Worm (Caenorhabditis elegans): ENCODE data around the gene M03D4.3.

M03D4.3 gene

DNA sequence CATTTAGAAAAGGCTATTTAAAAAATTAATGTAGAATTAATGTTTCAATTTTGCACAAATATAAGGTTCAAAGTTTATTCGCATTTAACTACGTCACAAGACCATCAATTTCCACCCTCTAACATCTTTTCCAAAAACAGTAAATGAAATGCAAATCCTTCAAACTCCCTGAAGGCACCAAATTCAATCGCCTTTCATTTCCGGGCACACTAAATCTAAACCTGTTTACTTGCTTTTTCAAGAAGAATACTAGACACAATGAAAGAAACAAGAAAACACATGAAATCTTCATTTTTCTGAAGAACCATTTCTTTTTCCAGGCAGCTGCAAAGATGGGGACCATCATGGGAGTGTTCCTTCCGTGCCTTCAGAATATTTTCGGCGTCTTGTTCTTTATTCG is 47.0 kb downstream of the M03D4.3 start:
- TF ChIP-seq pha-2 (tag; optimal IDR thresholded peaks at IDR 0.05) (no peak), nhr-232 (tag; optimal IDR thresholded peaks at IDR 0.05) (no peak), unc-42 (tag; optimal IDR thresholded peaks at IDR 0.05) (peak; percentile 89), ceh-34 (tag; optimal IDR thresholded peaks at IDR 0.05) (no peak), unc-86 (tag; optimal IDR thresholded peaks at IDR 0.05) (no peak), fkh-10 (GFP tag; optimal IDR thresholded peaks at IDR 0.05) (peak; percentile 47), ahr-1 (tag; optimal IDR thresholded peaks at IDR 0.05) (no peak)

- TF ChIP-seq ztf-16 (tag; optimal IDR thresholded peaks at IDR 0.05) (no peak), pros-1 (tag; optimal IDR thresholded peaks at IDR 0.05) (no peak), ceh-9 (tag; optimal IDR thresholded peaks at IDR 0.05) (no peak), ahr-1 (tag; optimal IDR thresholded peaks at IDR 0.05) (no peak), K02D7.2 (tag; optimal IDR thresholded peaks at IDR 0.05) (no peak), hlh-30 (tag; optimal IDR thresholded peaks at IDR 0.05; ENCODE audit: insufficient read depth) (no peak), ttx-3 (tag; optimal IDR thresholded peaks at IDR 0.05) (no peak), unc-42 (tag; optimal IDR thresholded peaks at IDR 0.05) (no peak), mec-3 (tag; optimal IDR thresholded peaks at IDR 0.05; ENCODE audit: borderline replicate concordance) (no peak), rnt-1 (tag; optimal IDR thresholded peaks at IDR 0.05) (no peak), F13H6.1 (tag; optimal IDR thresholded peaks at IDR 0.05) (no peak), ceh-6 (GFP tag; optimal IDR thresholded peaks at IDR 0.05) (no peak)
Measured at ce11 chrIV:6064657-6065056, 47.5 kb downstream of the M03D4.3 start.

DNA sequence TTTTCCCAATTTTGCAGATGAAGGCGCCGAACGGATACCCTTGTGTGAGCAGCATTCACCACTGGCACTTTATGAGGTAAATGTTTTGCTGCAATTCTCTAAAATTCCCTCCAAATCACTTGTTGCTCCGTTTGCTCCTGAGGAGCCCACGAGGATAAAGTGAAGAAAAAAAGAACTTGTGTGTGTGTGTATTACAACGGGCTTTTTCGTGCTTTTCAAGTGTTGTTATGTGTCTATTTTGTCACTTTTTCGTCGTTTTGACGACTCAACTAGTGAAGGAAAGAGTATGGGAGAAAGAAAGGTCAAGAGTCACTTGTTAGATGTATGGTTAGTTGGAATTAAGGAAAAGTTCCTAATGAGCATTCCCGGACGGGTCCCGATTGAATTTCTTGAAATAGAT is 50.1 kb downstream of the M03D4.3 start:
- TF ChIP-seq nfya-1 (tag; optimal IDR thresholded peaks at IDR 0.05) (no peak), eyg-1 (tag; optimal IDR thresholded peaks at IDR 0.05) (no peak), pros-1 (tag; optimal IDR thresholded peaks at IDR 0.05) (no peak), madf-2 (tag; optimal IDR thresholded peaks at IDR 0.05) (no peak), sox-2 (GFP tag; IDR thresholded peaks at IDR 0.05) (no peak)

DNA sequence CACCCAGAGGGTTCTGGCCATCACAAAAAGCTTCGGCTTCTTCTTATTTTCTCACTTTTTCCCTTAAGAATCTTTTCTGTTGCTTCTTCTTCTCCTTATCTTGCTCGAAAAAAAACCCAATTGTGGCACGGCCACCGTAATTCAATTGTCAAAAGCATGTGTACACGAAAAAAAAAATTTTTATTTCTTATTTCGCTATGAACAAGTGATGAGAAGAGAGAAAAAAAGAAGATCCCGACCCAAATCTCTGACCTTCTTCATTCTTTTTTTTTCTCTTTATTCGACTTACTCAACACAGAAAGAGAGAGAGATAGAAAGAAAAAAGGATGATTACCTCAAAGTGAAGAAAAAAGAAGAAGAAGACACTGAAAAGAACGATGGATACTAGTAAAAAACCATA is 51.3 kb downstream of the M03D4.3 start:
- peak; percentile 94 for TF ChIP-seq unc-42 (tag; optimal IDR thresholded peaks at IDR 0.05)
- TF ChIP-seq fax-1 (tag; optimal IDR thresholded peaks at IDR 0.05), result no peak
